Fruit fly (Drosophila melanogaster): Measurements from ENCODE around the gene CG5860.

CG5860 gene

dm6 chr3R:17385329-17386019 is 23.9 kb upstream of the CG5860 start (continued):
- peak; percentile 56 for TF ChIP-seq odd (GFP tag; optimal IDR thresholded peaks at IDR 0.05)
- TF ChIP-seq GATAe (GFP tag; conservative IDR thresholded peaks at IDR 0.05) = no peak
- TF ChIP-seq CG4360 (GFP tag; IDR thresholded peaks at IDR 0.05) = peak; percentile 24; the same call in 1 of the 2 replicates
- no peak for TF ChIP-seq Lpt (GFP tag; optimal IDR thresholded peaks at IDR 0.05)
- TF ChIP-seq grau (tag; optimal IDR thresholded peaks at IDR 0.05) = peak; percentile 66
- peak; percentile 34 for TF ChIP-seq Elba2 (GFP tag; optimal IDR thresholded peaks at IDR 0.05)
- TF ChIP-seq gsb-n (tag; optimal IDR thresholded peaks at IDR 0.05) = peak; percentile 95
- TF ChIP-seq Nf-YC (tag; optimal IDR thresholded peaks at IDR 0.05) = peak; percentile 24
- TF ChIP-seq CG7556 (GFP tag; optimal IDR thresholded peaks at IDR 0.05) = peak; percentile 37
- TF ChIP-seq chn (GFP tag; optimal IDR thresholded peaks at IDR 0.05) = peak; percentile 66
- TF ChIP-seq Hr78 (GFP tag; optimal IDR thresholded peaks at IDR 0.05) = no peak
- TF ChIP-seq CG9797 (GFP tag; optimal IDR thresholded peaks at IDR 0.05) = peak; percentile 93
- no peak for TF ChIP-seq CG6175 (GFP tag; IDR thresholded peaks at IDR 0.05)
- no peak for TF ChIP-seq klu (GFP tag; IDR thresholded peaks at IDR 0.05)
- no peak for TF ChIP-seq CG18476 (GFP tag; optimal IDR thresholded peaks at IDR 0.05)
- peak; percentile 61 for TF ChIP-seq CG30403 (GFP tag; optimal IDR thresholded peaks at IDR 0.05)
- peak; percentile 37 for TF ChIP-seq HmgD (GFP tag; optimal IDR thresholded peaks at IDR 0.05)
- TF ChIP-seq HHEX (GFP tag; optimal IDR thresholded peaks at IDR 0.05) = peak; percentile 23
- TF ChIP-seq jing (GFP tag; optimal IDR thresholded peaks at IDR 0.05) = peak; percentile 23
- TF ChIP-seq CG3726 (GFP tag; IDR thresholded peaks at IDR 0.05) = no peak
- TF ChIP-seq Dll (GFP tag; IDR thresholded peaks at IDR 0.05; ENCODE audit: partially characterized antibody) = 0 out of 4 replicates have a peak, but pooled peaks have one; percentile 37
- peak; percentile 63 for TF ChIP-seq Sin3A (optimal IDR thresholded peaks at IDR 0.05)
- no peak for TF ChIP-seq CG6654 (GFP tag; optimal IDR thresholded peaks at IDR 0.05)
- TF ChIP-seq crc (GFP tag; optimal IDR thresholded peaks at IDR 0.05) = peak; percentile 38
- no peak for TF ChIP-seq Trl (optimal IDR thresholded peaks at IDR 0.05)
- TF ChIP-seq Trl (GFP tag; optimal IDR thresholded peaks at IDR 0.05) = peak; percentile 81
- TF ChIP-seq al (GFP tag; IDR thresholded peaks at IDR 0.05) = no peak
- peak; percentile 38 for TF ChIP-seq bigmax (GFP tag; optimal IDR thresholded peaks at IDR 0.05)
- TF ChIP-seq Ets65A (GFP tag) = peak; percentile 98
- no peak for TF ChIP-seq lov (optimal IDR thresholded peaks at IDR 0.05)
- peak; percentile 66; the same call in 2 of the 3 replicates for TF ChIP-seq lov (GFP tag; IDR thresholded peaks at IDR 0.05)
- peak; percentile 73 for TF ChIP-seq Dad (GFP tag; optimal IDR thresholded peaks at IDR 0.05)
- TF ChIP-seq D (optimal IDR thresholded peaks at IDR 0.05) = no peak
- TF ChIP-seq D (GFP tag; optimal IDR thresholded peaks at IDR 0.05) = no peak
- peak; percentile 96 for TF ChIP-seq CG7928 (GFP tag; optimal IDR thresholded peaks at IDR 0.05)
- peak; percentile 68 for TF ChIP-seq gem (tag; optimal IDR thresholded peaks at IDR 0.05)
- no peak for TF ChIP-seq CG2889 (GFP tag; IDR thresholded peaks at IDR 0.05)
- peak; percentile 2 for TF ChIP-seq Hr3 (GFP tag; optimal IDR thresholded peaks at IDR 0.05)
- TF ChIP-seq CG17612 (GFP tag; IDR thresholded peaks at IDR 0.05) = no peak; the same call in 1 of the 2 replicates
- no peak for TF ChIP-seq tap (tag; optimal IDR thresholded peaks at IDR 0.05)
- peak; percentile 76 for TF ChIP-seq Xbp1 (GFP tag; optimal IDR thresholded peaks at IDR 0.05)
- peak; percentile 16 for TF ChIP-seq CG11398 (GFP tag; optimal IDR thresholded peaks at IDR 0.05)
- peak; percentile 45 for TF ChIP-seq CG7786 (GFP tag; optimal IDR thresholded peaks at IDR 0.05)
- peak; percentile 34 for TF ChIP-seq CrebB (tag; optimal IDR thresholded peaks at IDR 0.05)
- 0 out of 2 replicates have a peak, but pooled peaks have one; percentile 18 for TF ChIP-seq E2f1 (GFP tag; IDR thresholded peaks at IDR 0.05)
- TF ChIP-seq sob (GFP tag; IDR thresholded peaks at IDR 0.05) = peak; percentile 84
- peak; percentile 42 for TF ChIP-seq CG31441 (GFP tag; IDR thresholded peaks at IDR 0.05)
- TF ChIP-seq Rx (GFP tag; IDR thresholded peaks at IDR 0.05) = no peak
- TF ChIP-seq CG10565 (GFP tag; optimal IDR thresholded peaks at IDR 0.05) = no peak
- TF ChIP-seq tgo (GFP tag; IDR thresholded peaks at IDR 0.05) = peak; percentile 71; the same call in 2 of the 3 replicates
- TF ChIP-seq pum (GFP tag; optimal IDR thresholded peaks at IDR 0.05) = peak; percentile 70
- no peak for TF ChIP-seq CG6254 (GFP tag; optimal IDR thresholded peaks at IDR 0.05)

Data from whole organism, embryonic.